Fruit fly (Drosophila melanogaster): ENCODE measurements around the gene MICU1.

MICU1 gene

DNA sequence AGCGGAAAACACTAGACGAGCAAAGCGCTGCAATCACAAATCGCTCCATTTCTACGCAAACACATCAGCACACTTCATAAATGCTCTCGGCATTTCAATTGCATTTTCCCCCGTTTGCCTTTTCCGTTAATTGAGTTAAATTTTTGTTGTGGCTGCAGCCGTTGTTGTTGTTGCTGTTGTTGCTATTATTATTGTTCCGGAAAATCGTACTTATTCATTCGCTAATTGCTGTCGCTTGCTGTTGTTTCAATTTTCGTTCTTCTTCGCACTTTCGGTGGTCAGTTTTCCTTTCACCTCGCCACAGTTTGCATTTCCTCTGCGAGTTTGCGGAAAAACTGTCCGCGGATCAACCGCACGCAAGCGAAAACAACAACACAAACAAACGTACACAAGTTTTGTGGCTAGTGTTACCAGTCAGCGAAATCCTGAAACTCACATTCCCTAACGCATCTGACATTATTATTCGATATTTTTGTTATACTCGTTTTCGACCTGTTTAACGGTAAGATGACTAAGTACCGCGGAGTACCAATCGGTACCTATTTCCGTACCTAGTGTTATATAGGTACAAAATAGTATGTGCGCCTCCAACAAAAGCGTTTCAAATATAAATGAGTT, 37.7 kb downstream of the MICU1 start, which contains the start of gene CG13784 (continued):
- TF ChIP-seq chif (GFP tag; optimal IDR thresholded peaks at IDR 0.05) = no peak
- TF ChIP-seq CG10543 (GFP tag; optimal IDR thresholded peaks at IDR 0.05) = peak; percentile 59
- peak; percentile 60; the same call in 1 of the 2 replicates for TF ChIP-seq CG1024 (GFP tag; IDR thresholded peaks at IDR 0.05)
- TF ChIP-seq Tbp (GFP tag; optimal IDR thresholded peaks at IDR 0.05) = peak; percentile 60
- TF ChIP-seq Ravus (GFP tag; IDR thresholded peaks at IDR 0.05) = no peak
- 0 out of 3 replicates have a peak, but pooled peaks have one; percentile 5 for TF ChIP-seq ken (GFP tag; IDR thresholded peaks at IDR 0.05)
- TF ChIP-seq ERR (GFP tag; optimal IDR thresholded peaks at IDR 0.05) = no peak
- no peak for TF ChIP-seq jigr1 (GFP tag; IDR thresholded peaks at IDR 0.05)
- TF ChIP-seq CG9932 (GFP tag; IDR thresholded peaks at IDR 0.05) = peak; percentile 55
- TF ChIP-seq repo (GFP tag; optimal IDR thresholded peaks at IDR 0.05) = no peak
- TF ChIP-seq E2f1 (GFP tag; IDR thresholded peaks at IDR 0.05) = no peak
- TF ChIP-seq sd (tag; optimal IDR thresholded peaks at IDR 0.05) = peak; percentile 29
- peak; percentile 59 for TF ChIP-seq CG17829 (tag; optimal IDR thresholded peaks at IDR 0.05)
- TF ChIP-seq pfk (GFP tag; optimal IDR thresholded peaks at IDR 0.05) = peak; percentile 21
- TF ChIP-seq CG13894 (tag; optimal IDR thresholded peaks at IDR 0.05) = peak; percentile 76
- TF ChIP-seq Gsc (GFP tag; IDR thresholded peaks at IDR 0.05) = no peak
- peak; percentile 52 for TF ChIP-seq phol (tag; optimal IDR thresholded peaks at IDR 0.05)
- peak; percentile 51 for TF ChIP-seq nau (GFP tag; optimal IDR thresholded peaks at IDR 0.05)
- no peak for TF ChIP-seq CTCF (GFP tag; optimal IDR thresholded peaks at IDR 0.05)
- TF ChIP-seq exex (tag; optimal IDR thresholded peaks at IDR 0.05) = no peak
- TF ChIP-seq ftz-f1 (GFP tag; optimal IDR thresholded peaks at IDR 0.05) = no peak
- no peak for TF ChIP-seq Ptx1 (GFP tag; IDR thresholded peaks at IDR 0.05)
- TF ChIP-seq CG10274 (GFP tag; optimal IDR thresholded peaks at IDR 0.05) = no peak
- TF ChIP-seq sens (GFP tag) = peak; percentile 84
- peak; percentile 45 for TF ChIP-seq CG13424 (tag; optimal IDR thresholded peaks at IDR 0.05)
- no peak for TF ChIP-seq CG6854 (GFP tag; optimal IDR thresholded peaks at IDR 0.05)
- TF ChIP-seq CG2875 (GFP tag; optimal IDR thresholded peaks at IDR 0.05) = peak; percentile 49
- peak; percentile 55; the same call in 1 of the 3 replicates for TF ChIP-seq mld (GFP tag; IDR thresholded peaks at IDR 0.05; ENCODE audit: partially characterized antibody)
- peak; percentile 92 for TF ChIP-seq CG9797 (GFP tag; optimal IDR thresholded peaks at IDR 0.05)
- TF ChIP-seq kni (GFP tag; optimal IDR thresholded peaks at IDR 0.05) = peak; percentile 23
- no peak for TF ChIP-seq Spps (tag; optimal IDR thresholded peaks at IDR 0.05)
- no peak for TF ChIP-seq CG18476 (GFP tag; optimal IDR thresholded peaks at IDR 0.05)
- peak; percentile 13 for TF ChIP-seq CG17385 (GFP tag; optimal IDR thresholded peaks at IDR 0.05)
- peak; percentile 75 for TF ChIP-seq CHES-1-like (GFP tag; optimal IDR thresholded peaks at IDR 0.05)
- no peak for TF ChIP-seq ttk (GFP tag; IDR thresholded peaks at IDR 0.05)
- TF ChIP-seq disco-r (GFP tag; optimal IDR thresholded peaks at IDR 0.05) = no peak
- TF ChIP-seq Hr51 (GFP tag; optimal IDR thresholded peaks at IDR 0.05) = no peak
- TF ChIP-seq yki (optimal IDR thresholded peaks at IDR 0.05) = no peak
- peak; percentile 40 for TF ChIP-seq CG18262 (tag; optimal IDR thresholded peaks at IDR 0.05)
- TF ChIP-seq zfh2 (GFP tag; optimal IDR thresholded peaks at IDR 0.05) = peak; percentile 24
- TF ChIP-seq emc (GFP tag; optimal IDR thresholded peaks at IDR 0.05) = peak; percentile 30
- no peak for TF ChIP-seq luna (GFP tag; optimal IDR thresholded peaks at IDR 0.05)
- peak in 1 of 2 experiments; percentile 28 for TF ChIP-seq dpn (GFP tag; optimal IDR thresholded peaks at IDR 0.05)
- no peak for TF ChIP-seq CG6254 (GFP tag; optimal IDR thresholded peaks at IDR 0.05)
- no peak for TF ChIP-seq CG9817 (tag; optimal IDR thresholded peaks at IDR 0.05)
- no peak for TF ChIP-seq CG3065 (GFP tag; optimal IDR thresholded peaks at IDR 0.05)
- peak; percentile 27 for TF ChIP-seq CG12071 (GFP tag; optimal IDR thresholded peaks at IDR 0.05)
- peak; percentile 85 for TF ChIP-seq HmgZ (tag; optimal IDR thresholded peaks at IDR 0.05)
- TF ChIP-seq Chrac-16 (GFP tag; optimal IDR thresholded peaks at IDR 0.05) = no peak
- TF ChIP-seq Nf-YA (GFP tag; IDR thresholded peaks at IDR 0.05) = no peak
- peak; percentile 91 for TF ChIP-seq Med (GFP tag)
